Fruit fly (Drosophila melanogaster) whole organism, embryonic: ENCODE measurements around the gene HisCl1.

Experiments
- ATbp ChIP-seq: fragments of 200-800 bp; sonication (Bioruptor generic); optimal IDR thresholded peaks from 2 replicates; lab custom pipeline; 2017; ENCODE audit warnings: missing biosample characterization, mild to moderate bottlenecking, missing genetic modification characterization, missing genetic modification reagents
- Antp ChIP-seq: fragments of 200-800 bp; sonication (Bioruptor generic); optimal IDR thresholded peaks from 3 replicates; lab custom pipeline; 2016; ENCODE audit warnings: missing biosample characterization, missing genetic modification characterization
- Bdp1 ChIP-seq: fragments of 200-800 bp; sonication (Bioruptor generic); optimal IDR thresholded peaks from 3 replicates; lab custom pipeline; 2016; ENCODE audit warnings: missing biosample characterization, missing genetic modification characterization
- Blimp-1 ChIP-seq: fragments of 200-800 bp; sonication (Bioruptor generic); optimal IDR thresholded peaks from 3 replicates; lab custom pipeline; 2018; ENCODE audit warnings: missing biosample characterization, missing genetic modification characterization, mild to moderate bottlenecking, moderate library complexity, missing genetic modification reagents
- CG10209 ChIP-seq: fragments of 200-800 bp; sonication (Bioruptor generic); optimal IDR thresholded peaks from 3 replicates; lab custom pipeline; 2017; ENCODE audit warnings: missing biosample characterization, mild to moderate bottlenecking, missing genetic modification characterization, missing genetic modification reagents
- CG1024 ChIP-seq: fragments of 200-800 bp; sonication (Bioruptor generic); IDR thresholded peaks from 2 replicates; pipeline ENCODE4 v1.3.6; 2022; ENCODE audit warnings: missing biosample characterization, missing genetic modification characterization
- CG10462 ChIP-seq: fragments of 200-800 bp; sonication (Bioruptor generic); optimal IDR thresholded peaks from 2 replicates; lab custom pipeline; 2016; ENCODE audit warnings: missing biosample characterization, missing genetic modification characterization
- CG11456 ChIP-seq: fragments of 200-800 bp; sonication (Bioruptor generic); IDR thresholded peaks from 3 replicates; pipeline ENCODE4 v1.3.6; 2022; ENCODE audit warnings: missing biosample characterization, missing genetic modification characterization
- CG11504 ChIP-seq: fragments of 200-800 bp; sonication (Bioruptor generic); optimal IDR thresholded peaks from 3 replicates; lab custom pipeline; 2019; ENCODE audit warnings: missing biosample characterization, mild to moderate bottlenecking, missing genetic modification characterization, moderate library complexity
- CG12769 ChIP-seq: fragments of 200-800 bp; sonication (Bioruptor generic); optimal IDR thresholded peaks from 2 replicates; lab custom pipeline; 2019; ENCODE audit warnings: missing biosample characterization, mild to moderate bottlenecking, missing genetic modification characterization, moderate library complexity
- CG16815 ChIP-seq: fragments of 200-800 bp; sonication (Bioruptor generic); optimal IDR thresholded peaks from 3 replicates; lab custom pipeline; 2017; ENCODE audit warnings: missing biosample characterization, mild to moderate bottlenecking, missing genetic modification characterization
- CG18262 ChIP-seq: fragments of 200-800 bp; optimal IDR thresholded peaks from 3 replicates; lab custom pipeline; 2019; ENCODE audit warnings: missing biosample characterization, mild to moderate bottlenecking, missing genetic modification characterization, moderate library complexity
- CG2120 ChIP-seq: fragments of 200-800 bp; sonication (Bioruptor generic); optimal IDR thresholded peaks from 3 replicates; lab custom pipeline; 2016; ENCODE audit warnings: missing biosample characterization, missing genetic modification characterization
- CG2678 ChIP-seq: fragments of 200-800 bp; sonication (Bioruptor generic); optimal IDR thresholded peaks from 3 replicates; lab custom pipeline; 2019; ENCODE audit warnings: missing biosample characterization, mild to moderate bottlenecking, missing genetic modification characterization, moderate library complexity
- CG30431 ChIP-seq: fragments of 200-800 bp; sonication (Bioruptor generic); optimal IDR thresholded peaks from 2 replicates; lab custom pipeline; 2017; ENCODE audit warnings: missing biosample characterization, missing genetic modification characterization
- CG3065 ChIP-seq: fragments of 200-800 bp; sonication (Bioruptor generic); optimal IDR thresholded peaks from 2 replicates; lab custom pipeline; 2016; ENCODE audit warnings: missing biosample characterization, missing genetic modification characterization
- CG31388 ChIP-seq: fragments of 200-800 bp; sonication (Bioruptor generic); optimal IDR thresholded peaks from 2 replicates; lab custom pipeline; 2016; ENCODE audit warnings: missing biosample characterization, missing genetic modification characterization
- CG33213 ChIP-seq: fragments of 200-800 bp; sonication (Bioruptor generic); optimal IDR thresholded peaks from 3 replicates; lab custom pipeline; 2016; ENCODE audit warnings: missing biosample characterization, missing genetic modification characterization
- CG43689 ChIP-seq: fragments of 200-800 bp; sonication (Bioruptor generic); IDR thresholded peaks from 2 replicates; pipeline ENCODE4 v1.3.6; 2022; ENCODE audit warnings: missing biosample characterization, missing genetic modification characterization
- CG6689 ChIP-seq: fragments of 200-800 bp; sonication (Bioruptor generic); IDR thresholded peaks from 2 replicates; pipeline ENCODE4 v1.3.6; 2022; ENCODE audit warnings: missing biosample characterization, missing genetic modification characterization
- CG8089 ChIP-seq: fragments of 200-800 bp; sonication (Bioruptor generic); optimal IDR thresholded peaks from 3 replicates; lab custom pipeline; 2016; ENCODE audit warnings: missing biosample characterization, missing genetic modification characterization
- CG9817 ChIP-seq: fragments of 200-800 bp; sonication (Bioruptor generic); optimal IDR thresholded peaks from 2 replicates; lab custom pipeline; 2018; ENCODE audit warnings: missing biosample characterization, mild to moderate bottlenecking, missing genetic modification characterization, moderate library complexity
- Camta ChIP-seq: fragments of 200-800 bp; sonication (Bioruptor generic); optimal IDR thresholded peaks from 2 replicates; lab custom pipeline; 2016; ENCODE audit warnings: missing biosample characterization, missing genetic modification characterization
- Dp ChIP-seq: fragments of 200-800 bp; sonication (Bioruptor generic); optimal IDR thresholded peaks from 2 replicates; lab custom pipeline; 2018; ENCODE audit warnings: missing biosample characterization, mild to moderate bottlenecking, missing genetic modification characterization, moderate library complexity
- Eip74EF ChIP-seq, 2 experiments: fragments of 200-800 bp in 1 of 2; fragments of >200 bp in 1 of 2; sonication (Bioruptor generic) in 1 of 2; optimal IDR thresholded peaks; 2 replicates each; lab custom pipeline; 2017 to 2019; ENCODE audit warnings: missing biosample characterization in 2 of 2, missing genetic modification characterization in 2 of 2, mild to moderate bottlenecking in 1 of 2, moderate library complexity in 1 of 2
- HHEX ChIP-seq: fragments of 200-800 bp; sonication (Bioruptor generic); optimal IDR thresholded peaks from 3 replicates; lab custom pipeline; 2017; ENCODE audit warnings: missing biosample characterization, mild to moderate bottlenecking, missing genetic modification characterization, missing genetic modification reagents
- Hr51 ChIP-seq, 2 experiments: fragments of 200-800 bp; sonication (Bioruptor generic); optimal IDR thresholded peaks; 2 replicates in 1 of 2; 3 replicates in 1 of 2; lab custom pipeline; 2016 to 2018; ENCODE audit warnings: missing biosample characterization in 2 of 2, missing genetic modification characterization in 2 of 2, mild to moderate bottlenecking in 1 of 2, moderate library complexity in 1 of 2
- Myb ChIP-seq: fragments of 200-800 bp; sonication (Bioruptor generic); optimal IDR thresholded peaks from 2 replicates; lab custom pipeline; 2016; ENCODE audit warnings: missing biosample characterization, missing genetic modification characterization
- PHDP ChIP-seq: fragments of 200-800 bp; sonication (Bioruptor generic); optimal IDR thresholded peaks from 3 replicates; lab custom pipeline; 2018; ENCODE audit warnings: missing biosample characterization, mild to moderate bottlenecking, missing genetic modification characterization, moderate library complexity
- Trl ChIP-seq, 3 experiments: fragments of >200 bp in 2 of 3; fragments of 200-800 bp in 1 of 3; sonication (Bioruptor generic) in 1 of 3; optimal IDR thresholded peaks; 2 replicates in 1 of 3; 3 replicates in 2 of 3; lab custom pipeline; 2016 to 2017; ENCODE audit warnings: missing biosample characterization in 1 of 3, missing genetic modification characterization in 1 of 3
- ac ChIP-seq: fragments of 200-800 bp; sonication (Bioruptor generic); optimal IDR thresholded peaks from 3 replicates; lab custom pipeline; 2017; ENCODE audit warnings: missing biosample characterization, mild to moderate bottlenecking, missing genetic modification characterization
- ase ChIP-seq: fragments of 200-800 bp; sonication (Bioruptor generic); IDR thresholded peaks from 3 replicates; pipeline ENCODE4 v1.3.6; 2022; ENCODE audit warnings: missing biosample characterization, missing genetic modification characterization
- az2 ChIP-seq: fragments of 200-800 bp; sonication (Bioruptor generic); optimal IDR thresholded peaks from 3 replicates; lab custom pipeline; 2016; ENCODE audit warnings: missing biosample characterization, missing genetic modification characterization
- bcd ChIP-seq: fragments of 200-800 bp; sonication (Bioruptor generic); optimal IDR thresholded peaks from 2 replicates; lab custom pipeline; 2017; ENCODE audit warnings: missing biosample characterization, mild to moderate bottlenecking, missing genetic modification characterization
- chif ChIP-seq, 2 experiments: fragments of 200-800 bp; sonication (Bioruptor generic); optimal IDR thresholded peaks; 3 replicates each; lab custom pipeline; 2016; ENCODE audit warnings: missing biosample characterization in 2 of 2, missing genetic modification characterization in 2 of 2
- dan ChIP-seq: fragments of 200-800 bp; sonication (Bioruptor generic); IDR thresholded peaks from 2 replicates; pipeline ENCODE4 v1.3.6; 2022; ENCODE audit warnings: missing biosample characterization, missing genetic modification characterization
- esg ChIP-seq: fragments of 200-800 bp; sonication (Bioruptor generic); conservative IDR thresholded peaks from 2 replicates; pipeline ENCODE4 v1.3.6; 2022; ENCODE audit warnings: missing biosample characterization, missing genetic modification characterization
- gem ChIP-seq: fragments of 200-800 bp; sonication (Bioruptor generic); optimal IDR thresholded peaks from 2 replicates; lab custom pipeline; 2019; ENCODE audit warnings: missing biosample characterization, mild to moderate bottlenecking, missing genetic modification characterization, moderate library complexity
- grau ChIP-seq: fragments of 200-800 bp; optimal IDR thresholded peaks from 3 replicates; lab custom pipeline; 2019; ENCODE audit warnings: missing biosample characterization, mild to moderate bottlenecking, missing genetic modification characterization, moderate library complexity
- ken ChIP-seq: fragments of 200-800 bp; sonication (Bioruptor generic); IDR thresholded peaks from 3 replicates; pipeline ENCODE4 v1.3.6; 2022; ENCODE audit warnings: missing biosample characterization, missing genetic modification characterization
- mam ChIP-seq: fragments of 200-800 bp; sonication (Bioruptor generic); optimal IDR thresholded peaks from 3 replicates; lab custom pipeline; 2016; ENCODE audit warnings: missing biosample characterization, missing genetic modification characterization
- nau ChIP-seq: fragments of 200-800 bp; sonication (Bioruptor generic); optimal IDR thresholded peaks from 3 replicates; lab custom pipeline; 2017; ENCODE audit warnings: missing biosample characterization, mild to moderate bottlenecking, missing genetic modification characterization, missing genetic modification reagents
- peb ChIP-seq: fragments of 200-800 bp; sonication (Bioruptor generic); IDR thresholded peaks from 2 replicates; pipeline ENCODE4 v1.3.6; 2022; ENCODE audit warnings: missing biosample characterization, missing genetic modification characterization
- sc ChIP-seq, 3 experiments: fragments of >200 bp in 2 of 3; fragments of 200-800 bp in 1 of 3; sonication (Bioruptor generic) in 1 of 3; optimal IDR thresholded peaks; 2 replicates in 2 of 3; 3 replicates in 1 of 3; lab custom pipeline; 2017; ENCODE audit warnings: mild to moderate bottlenecking in 1 of 3, missing biosample characterization in 1 of 3, missing genetic modification characterization in 1 of 3, missing genetic modification reagents in 1 of 3
- sens-2 ChIP-seq: fragments of 200-800 bp; sonication (Bioruptor generic); IDR thresholded peaks from 2 replicates; pipeline ENCODE4 v1.3.6; 2022; ENCODE audit warnings: missing biosample characterization, missing genetic modification characterization
- sob ChIP-seq: fragments of 200-800 bp; sonication (Bioruptor generic); IDR thresholded peaks from 2 replicates; pipeline ENCODE4 v1.3.6; 2022; ENCODE audit warnings: missing biosample characterization, missing genetic modification characterization
- tin ChIP-seq: fragments of 200-800 bp; sonication (Bioruptor generic); optimal IDR thresholded peaks from 3 replicates; lab custom pipeline; 2016; ENCODE audit warnings: missing biosample characterization, missing genetic modification characterization
- tup ChIP-seq: fragments of 200-800 bp; sonication (Bioruptor generic); optimal IDR thresholded peaks from 2 replicates; lab custom pipeline; 2016; ENCODE audit warnings: missing biosample characterization, mild to moderate bottlenecking, missing genetic modification characterization, moderate library complexity
- vnd ChIP-seq: fragments of 200-800 bp; sonication (Bioruptor generic); IDR thresholded peaks from 3 replicates; pipeline ENCODE4 v1.3.6; 2022; ENCODE audit warnings: missing biosample characterization, missing genetic modification characterization; ENCODE audit not compliant: partially characterized antibody

HisCl1 gene

dm6 chr3R:11806753-11807152 lies 19.8 kb downstream of the HisCl1 start (continued):
- no peak for TF ChIP-seq CG43689 (GFP tag; lab: Robert Waterston, UW)
- peak; percentile 7 to 46 for TF ChIP-seq chif (GFP tag; optimal IDR thresholded peaks at IDR 0.05; lab: Kevin White, UChicago)
- TF ChIP-seq Camta, result peak; percentile 7
- no peak for TF ChIP-seq sc (optimal IDR thresholded peaks at IDR 0.05; lab: Kevin White, UChicago)
- no peak for TF ChIP-seq sc (GFP tag; optimal IDR thresholded peaks at IDR 0.05; lab: Kevin White, UChicago)
- TF ChIP-seq CG11456 (GFP tag; lab: Robert Waterston, UW), result no peak
- TF ChIP-seq CG1024, result no peak
- TF ChIP-seq ac (GFP tag; lab: Kevin White, UChicago), result no peak
- no peak for TF ChIP-seq Trl (optimal IDR thresholded peaks at IDR 0.05; lab: Kevin White, UChicago)
- peak; percentile 35 for TF ChIP-seq Trl (GFP tag; optimal IDR thresholded peaks at IDR 0.05; lab: Kevin White, UChicago)
- peak; percentile 53 for TF ChIP-seq CG11504
- TF ChIP-seq CG30431 (GFP tag; lab: Kevin White, UChicago), result peak; percentile 10
- TF ChIP-seq nau, result no peak
- peak in 1 of 2 experiments; percentile 45 for TF ChIP-seq Hr51 (GFP tag; optimal IDR thresholded peaks at IDR 0.05; lab: Kevin White, UChicago)
- peak; percentile 11 for TF ChIP-seq CG12769 (tag; lab: Kevin White, UChicago)
- TF ChIP-seq CG2120, result peak; percentile 45
- TF ChIP-seq PHDP (tag; lab: Kevin White, UChicago), result peak; percentile 37
- TF ChIP-seq CG18262 (tag; lab: Kevin White, UChicago), result peak; percentile 29
- no peak for TF ChIP-seq dan (GFP tag; lab: Robert Waterston, UW)
- no peak for TF ChIP-seq ken (GFP tag; lab: Robert Waterston, UW)
- no peak for TF ChIP-seq ATbp (GFP tag; lab: Kevin White, UChicago)
- TF ChIP-seq tin (GFP tag; lab: Kevin White, UChicago), result peak; percentile 15
- peak; percentile 55 for TF ChIP-seq gem (tag; lab: Kevin White, UChicago)
- TF ChIP-seq CG31388 (GFP tag; lab: Kevin White, UChicago), result no peak
- peak; percentile 18 for TF ChIP-seq CG9817 (tag; lab: Kevin White, UChicago)
- no peak for TF ChIP-seq tup
- TF ChIP-seq Bdp1 (GFP tag; lab: Kevin White, UChicago), result peak; percentile 15
- peak; percentile 1 for TF ChIP-seq CG10209
- TF ChIP-seq CG2678, result peak; percentile 37
- TF ChIP-seq mam (GFP tag; lab: Kevin White, UChicago), result peak; percentile 30
- TF ChIP-seq az2 (GFP tag; lab: Kevin White, UChicago), result peak; percentile 36
- TF ChIP-seq vnd, result 0 out of 3 replicates have a peak, but pooled peaks have one; percentile 37
- TF ChIP-seq HHEX (GFP tag; lab: Kevin White, UChicago), result no peak
- no peak for TF ChIP-seq sens-2
- peak; percentile 14 for TF ChIP-seq CG8089 (GFP tag; lab: Kevin White, UChicago)
- no peak for TF ChIP-seq Myb (GFP tag; lab: Kevin White, UChicago)
- TF ChIP-seq grau (tag; lab: Kevin White, UChicago), result peak; percentile 34
- TF ChIP-seq CG6689 (GFP tag; lab: Robert Waterston, UW), result peak; percentile 33; the same call in 1 of the 2 replicates
- peak; percentile 9 for TF ChIP-seq Antp (GFP tag; lab: Kevin White, UChicago)
- no peak for TF ChIP-seq CG10462 (GFP tag; lab: Kevin White, UChicago)
- TF ChIP-seq peb (GFP tag; lab: Robert Waterston, UW), result 0 out of 2 replicates have a peak, but pooled peaks have one; percentile 42
- TF ChIP-seq CG33213 (GFP tag; lab: Kevin White, UChicago), result peak; percentile 34
- 0 out of 2 replicates have a peak, but pooled peaks have one; percentile 16 for TF ChIP-seq esg
- peak; percentile 54; the same call in 1 of the 3 replicates for TF ChIP-seq ase
- TF ChIP-seq bcd (GFP tag; lab: Kevin White, UChicago), result peak; percentile 13
- TF ChIP-seq Dp (GFP tag; lab: Kevin White, UChicago), result no peak
- TF ChIP-seq CG16815, result peak; percentile 0
- TF ChIP-seq Eip74EF (GFP tag; optimal IDR thresholded peaks at IDR 0.05; lab: Kevin White, UChicago), result no peak
- TF ChIP-seq sob, result 0 out of 2 replicates have a peak, but pooled peaks have one; percentile 41
- no peak for TF ChIP-seq CG3065 (GFP tag; lab: Kevin White, UChicago)
- peak; percentile 36 for TF ChIP-seq Blimp-1 (GFP tag; lab: Kevin White, UChicago)
